Worm (Caenorhabditis elegans) whole organism, mixed stage, embryonic: ENCODE data around the gene Y15E3A.5.

Experiments
- M03D4.4 ChIP-seq: sonication (generic microtip); optimal IDR thresholded peaks from 2 replicates; lab custom pipeline; 2017; ENCODE audit warnings: mild to moderate bottlenecking, missing genetic modification characterization, missing compliant biosample characterization
- bed-3 ChIP-seq: fragments of 200-800 bp; sonication (Bioruptor generic); optimal IDR thresholded peaks from 3 replicates; lab custom pipeline; 2018; ENCODE audit warnings: mild to moderate bottlenecking, missing genetic modification characterization, moderate library complexity, missing compliant biosample characterization
- blmp-1 ChIP-seq: fragments of 150-350 bp; optimal IDR thresholded peaks from 2 replicates; lab custom pipeline; 2014; ENCODE audit warnings: missing biosample characterization, missing genetic modification characterization
- ceh-39 ChIP-seq: fragments of 150-350 bp; optimal IDR thresholded peaks from 2 replicates; lab custom pipeline; 2014; ENCODE audit warnings: missing biosample characterization, missing genetic modification characterization
- ceh-43 ChIP-seq: fragments of 200-800 bp; sonication (Bioruptor generic); optimal IDR thresholded peaks from 2 replicates; lab custom pipeline; 2018; ENCODE audit warnings: mild to moderate bottlenecking, missing genetic modification characterization, moderate library complexity, missing compliant biosample characterization
- ceh-83 ChIP-seq: fragments of 200-800 bp; sonication (Bioruptor generic); optimal IDR thresholded peaks from 2 replicates; lab custom pipeline; 2018; ENCODE audit warnings: mild to moderate bottlenecking, missing genetic modification characterization, missing compliant biosample characterization
- ces-1 ChIP-seq: fragments of 150-350 bp; optimal IDR thresholded peaks from 2 replicates; lab custom pipeline; 2014; ENCODE audit warnings: missing biosample characterization, missing genetic modification reagents, missing genetic modification characterization
- cnd-1 ChIP-seq: fragments of 200-800 bp; sonication (Bioruptor generic); optimal IDR thresholded peaks from 2 replicates; lab custom pipeline; 2018; ENCODE audit warnings: mild to moderate bottlenecking, missing genetic modification characterization, missing compliant biosample characterization
- drap-1 ChIP-seq: fragments of 200-800 bp; sonication (Bioruptor generic); optimal IDR thresholded peaks from 3 replicates; lab custom pipeline; 2018; ENCODE audit warnings: mild to moderate bottlenecking, missing genetic modification characterization, missing compliant biosample characterization
- elt-1 ChIP-seq: sonication (generic microtip); optimal IDR thresholded peaks from 2 replicates; lab custom pipeline; 2017; ENCODE audit warnings: missing genetic modification characterization, mild to moderate bottlenecking, missing compliant biosample characterization, antibody characterized with exemption, moderate library complexity, borderline replicate concordance; ENCODE audit not compliant: insufficient read depth
- elt-3 ChIP-seq: fragments of 150-350 bp; optimal IDR thresholded peaks from 2 replicates; lab custom pipeline; 2014; ENCODE audit warnings: missing biosample characterization, missing genetic modification characterization
- flh-1 ChIP-seq: fragments of 200-800 bp; sonication (Bioruptor generic); optimal IDR thresholded peaks from 2 replicates; lab custom pipeline; 2018; ENCODE audit warnings: mild to moderate bottlenecking, missing genetic modification characterization, moderate library complexity, missing compliant biosample characterization
- ham-2 ChIP-seq: fragments of 200-800 bp; sonication (Bioruptor generic); optimal IDR thresholded peaks from 2 replicates; lab custom pipeline; 2018; ENCODE audit warnings: mild to moderate bottlenecking, missing genetic modification characterization, missing compliant biosample characterization
- hlh-1 ChIP-seq: fragments of 150-350 bp; optimal IDR thresholded peaks from 2 replicates; lab custom pipeline; 2014; ENCODE audit warnings: missing biosample characterization, missing genetic modification reagents, missing genetic modification characterization
- lin-13 ChIP-seq: fragments of 150-350 bp; optimal IDR thresholded peaks from 2 replicates; lab custom pipeline; 2014; ENCODE audit warnings: missing biosample characterization, missing genetic modification characterization
- lin-32 ChIP-seq: fragments of 200-800 bp; sonication (Bioruptor generic); optimal IDR thresholded peaks from 2 replicates; lab custom pipeline; 2018; ENCODE audit warnings: mild to moderate bottlenecking, missing genetic modification characterization, missing compliant biosample characterization
- lsy-2 ChIP-seq: fragments of 150-350 bp; optimal IDR thresholded peaks from 2 replicates; lab custom pipeline; 2014; ENCODE audit warnings: missing biosample characterization, missing genetic modification characterization
- mab-5 ChIP-seq: fragments of 150-350 bp; optimal IDR thresholded peaks from 2 replicates; lab custom pipeline; 2014; ENCODE audit warnings: missing biosample characterization, missing genetic modification characterization
- mep-1 ChIP-seq: fragments of 150-350 bp; optimal IDR thresholded peaks from 2 replicates; lab custom pipeline; 2017; ENCODE audit warnings: missing biosample characterization, missing genetic modification reagents, missing genetic modification characterization, inconsistent platforms
- mls-2 ChIP-seq: sonication (generic microtip); optimal IDR thresholded peaks from 2 replicates; lab custom pipeline; 2016; ENCODE audit warnings: mild to moderate bottlenecking, missing genetic modification characterization, moderate library complexity, missing compliant biosample characterization
- nhr-12 ChIP-seq: fragments of 150-350 bp; optimal IDR thresholded peaks from 2 replicates; lab custom pipeline; 2014; ENCODE audit warnings: missing biosample characterization, missing genetic modification characterization
- nhr-2 ChIP-seq: fragments of 150-350 bp; optimal IDR thresholded peaks from 2 replicates; lab custom pipeline; 2014; ENCODE audit warnings: missing biosample characterization, missing genetic modification characterization
- nhr-237 ChIP-seq: fragments of 150-350 bp; optimal IDR thresholded peaks from 2 replicates; lab custom pipeline; 2014; ENCODE audit warnings: missing biosample characterization, missing genetic modification characterization
- nhr-28 ChIP-seq: fragments of 150-350 bp; optimal IDR thresholded peaks from 2 replicates; lab custom pipeline; 2014; ENCODE audit warnings: missing biosample characterization, missing genetic modification characterization
- nhr-76 ChIP-seq: sonication (generic microtip); optimal IDR thresholded peaks from 2 replicates; lab custom pipeline; 2017; ENCODE audit warnings: missing biosample characterization, missing genetic modification characterization
- pha-4 ChIP-seq: fragments of 150-350 bp; optimal IDR thresholded peaks from 2 replicates; lab custom pipeline; 2018; ENCODE audit warnings: missing biosample characterization, missing genetic modification reagents, missing genetic modification characterization
- sem-2 ChIP-seq: fragments of 200-800 bp; sonication (Bioruptor generic); optimal IDR thresholded peaks from 2 replicates; lab custom pipeline; 2018; ENCODE audit warnings: mild to moderate bottlenecking, missing genetic modification characterization, missing compliant biosample characterization
- snpc-4 ChIP-seq: fragments of 150-350 bp; optimal IDR thresholded peaks from 2 replicates; lab custom pipeline; 2014; ENCODE audit warnings: missing biosample characterization, missing genetic modification characterization
- sptf-1 ChIP-seq: sonication (generic microtip); optimal IDR thresholded peaks from 2 replicates; lab custom pipeline; 2017; ENCODE audit warnings: mild to moderate bottlenecking, missing genetic modification characterization, moderate library complexity, missing compliant biosample characterization
- tbx-8 ChIP-seq: fragments of 200-800 bp; sonication (Bioruptor generic); optimal IDR thresholded peaks from 2 replicates; lab custom pipeline; 2018; ENCODE audit warnings: mild to moderate bottlenecking, missing genetic modification characterization, moderate library complexity, missing compliant biosample characterization
- unc-120 ChIP-seq: sonication (generic microtip); optimal IDR thresholded peaks from 2 replicates; lab custom pipeline; 2017; ENCODE audit warnings: missing genetic modification characterization, missing compliant biosample characterization; ENCODE audit not compliant: poor library complexity, severe bottlenecking
- unc-39 ChIP-seq: fragments of 150-350 bp; optimal IDR thresholded peaks from 2 replicates; lab custom pipeline; 2014; ENCODE audit warnings: missing biosample characterization, missing genetic modification characterization
- unc-62 ChIP-seq: fragments of 150-350 bp; optimal IDR thresholded peaks from 2 replicates; lab custom pipeline; 2014; ENCODE audit warnings: missing biosample characterization, missing genetic modification reagents, missing genetic modification characterization
- zip-8 ChIP-seq: fragments of 150-350 bp; optimal IDR thresholded peaks from 2 replicates; lab custom pipeline; 2014; ENCODE audit warnings: missing biosample characterization, missing genetic modification characterization
- ztf-11 ChIP-seq: fragments of 150-350 bp; optimal IDR thresholded peaks from 2 replicates; lab custom pipeline; 2014; ENCODE audit warnings: missing biosample characterization, missing genetic modification characterization

The Y15E3A.5 gene

DNA sequence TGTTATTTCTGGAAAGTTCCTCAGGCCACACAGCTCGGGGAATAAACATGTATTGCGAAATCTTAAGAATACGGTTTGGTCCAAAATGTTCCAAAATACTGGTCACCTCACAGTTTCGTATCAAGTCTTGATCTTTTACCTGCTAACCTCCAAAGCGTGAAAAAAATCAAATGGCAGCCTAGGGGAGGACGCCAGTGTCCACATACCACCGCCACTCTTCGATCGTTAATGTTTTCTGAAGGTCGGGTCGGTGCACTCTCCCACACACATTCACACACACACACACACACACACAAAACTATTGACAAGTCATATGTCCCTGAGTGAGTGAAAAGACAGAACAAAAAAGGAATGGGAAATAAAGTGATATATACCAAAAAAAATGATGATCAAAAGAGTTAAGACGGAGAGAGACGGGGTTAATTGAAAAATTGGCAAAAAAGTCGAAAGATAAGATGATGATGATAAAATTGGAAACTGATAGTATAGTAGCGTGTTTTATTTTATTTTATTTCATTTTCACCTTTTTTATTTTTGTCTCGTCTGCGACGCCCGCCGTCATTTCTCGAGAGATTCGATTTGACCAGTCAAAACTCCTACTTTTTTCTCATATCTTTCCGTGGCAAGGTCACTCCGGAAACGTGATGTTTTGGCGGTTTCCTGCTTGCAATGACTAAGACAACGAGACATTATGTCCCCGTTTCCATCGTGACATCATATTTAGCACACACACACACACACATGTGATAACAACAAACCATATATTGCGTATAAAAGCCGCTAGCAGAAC lies at the start of gene Y15E3A.5:
Gene Y15E3A.5 (plus strand): TSS at position 752 of the 790 bp plus-strand sequence.
- TF ChIP-seq mep-1 (tag; lab: Kevin White, UChicago) (no peak), nhr-76 (tag; lab: Kevin White, UChicago) (no peak), lin-13 (tag; lab: Kevin White, UChicago) (no peak), unc-62 (GFP tag; lab: Kevin White, UChicago) (no peak), elt-1 (tag; lab: Kevin White, UChicago) (no peak), snpc-4 (tag; lab: Kevin White, UChicago) (no peak), cnd-1 (no peak), nhr-12 (tag; lab: Kevin White, UChicago) (no peak), elt-3 (tag; lab: Kevin White, UChicago) (no peak), ceh-43 (GFP tag; lab: Kevin White, UChicago) (no peak), nhr-28 (tag; lab: Kevin White, UChicago) (no peak), nhr-237 (tag; lab: Kevin White, UChicago) (no peak), blmp-1 (tag; lab: Kevin White, UChicago) (no peak)
- TF ChIP-seq, all 35 proteins: peak for 0

DNA sequence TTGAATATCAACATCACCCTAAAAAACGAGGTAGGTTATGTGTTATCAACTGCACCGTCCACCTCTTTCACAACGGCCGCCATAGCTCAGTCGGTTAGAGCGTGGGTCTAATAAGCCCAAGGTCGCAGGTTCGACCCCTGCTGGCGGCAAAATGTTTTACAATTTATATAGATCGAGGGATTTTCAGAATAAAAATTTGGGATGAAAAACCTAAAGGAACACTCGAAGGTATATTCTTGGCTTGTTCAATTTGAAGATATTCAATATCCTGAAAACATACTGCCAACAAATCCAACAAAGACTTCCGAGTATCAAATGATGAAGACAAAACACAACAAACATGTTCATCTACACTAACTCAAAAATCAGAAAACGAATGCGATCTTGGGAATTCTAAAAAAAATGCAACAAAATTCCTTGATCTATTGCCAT lies 42.9 kb upstream of the Y15E3A.5 start:
- TF ChIP-seq mep-1 (tag; lab: Kevin White, UChicago), result no peak
- TF ChIP-seq sem-2 (GFP tag; lab: Kevin White, UChicago), result peak; percentile 63
- TF ChIP-seq ceh-39, result no peak
- TF ChIP-seq cnd-1, result peak; percentile 83
- no peak for TF ChIP-seq unc-39 (tag; lab: Kevin White, UChicago)
- no peak for TF ChIP-seq pha-4
- no peak for TF ChIP-seq snpc-4 (tag; lab: Kevin White, UChicago)
- TF ChIP-seq sptf-1, result peak; percentile 80
- TF ChIP-seq nhr-237 (tag; lab: Kevin White, UChicago), result no peak
- no peak for TF ChIP-seq ces-1 (GFP tag; lab: Kevin White, UChicago)
- TF ChIP-seq zip-8 (tag; lab: Kevin White, UChicago), result no peak
- TF ChIP-seq nhr-76 (tag; lab: Kevin White, UChicago), result no peak
- TF ChIP-seq nhr-28 (tag; lab: Kevin White, UChicago), result no peak
- no peak for TF ChIP-seq elt-1 (tag; lab: Kevin White, UChicago)
- peak; percentile 13 for TF ChIP-seq ceh-43 (GFP tag; lab: Kevin White, UChicago)
- TF ChIP-seq bed-3 (GFP tag; lab: Kevin White, UChicago), result peak; percentile 67
- peak; percentile 88 for TF ChIP-seq ceh-83 (GFP tag; lab: Kevin White, UChicago)
- TF ChIP-seq unc-62 (GFP tag; lab: Kevin White, UChicago), result no peak
- TF ChIP-seq blmp-1 (tag; lab: Kevin White, UChicago), result no peak
- TF ChIP-seq mls-2, result peak; percentile 83
- TF ChIP-seq M03D4.4 (tag; lab: Kevin White, UChicago), result peak; percentile 84
- TF ChIP-seq lin-32 (GFP tag; lab: Kevin White, UChicago), result peak; percentile 59
- no peak for TF ChIP-seq elt-3 (tag; lab: Kevin White, UChicago)
- TF ChIP-seq ham-2 (GFP tag; lab: Kevin White, UChicago), result peak; percentile 33
- peak; percentile 48 for TF ChIP-seq tbx-8 (GFP tag; lab: Kevin White, UChicago)
- no peak for TF ChIP-seq mab-5 (tag; lab: Kevin White, UChicago)
- TF ChIP-seq nhr-12 (tag; lab: Kevin White, UChicago), result no peak
- peak; percentile 86 for TF ChIP-seq drap-1 (GFP tag; lab: Kevin White, UChicago)
- peak; percentile 73 for TF ChIP-seq unc-120
- TF ChIP-seq lin-13 (tag; lab: Kevin White, UChicago), result no peak
- TF ChIP-seq hlh-1 (tag; lab: Kevin White, UChicago), result no peak
- no peak for TF ChIP-seq nhr-2 (tag; lab: Kevin White, UChicago)
- TF ChIP-seq flh-1 (GFP tag; lab: Kevin White, UChicago), result peak; percentile 44
- no peak for TF ChIP-seq lsy-2
- no peak for TF ChIP-seq ztf-11

ce11 chrX:15300002-15300401 lies 40.4 kb upstream of the Y15E3A.5 start:
- TF ChIP-seq lin-13 (tag; lab: Kevin White, UChicago), result no peak
- no peak for TF ChIP-seq drap-1 (GFP tag; lab: Kevin White, UChicago)
